Fruit fly (Drosophila melanogaster) whole organism, embryonic: Measurements from ENCODE around the gene endos.

Experiments used
- CG10209 ChIP-seq: fragments of 200-800 bp; sonication (Bioruptor generic); optimal IDR thresholded peaks from 3 replicates; lab custom pipeline; 2017; ENCODE audit warnings: missing biosample characterization, mild to moderate bottlenecking, missing genetic modification characterization, missing genetic modification reagents
- CG12744 ChIP-seq: fragments of 200-800 bp; sonication (Bioruptor generic); optimal IDR thresholded peaks from 2 replicates; lab custom pipeline; 2016; ENCODE audit warnings: missing biosample characterization, missing genetic modification characterization
- CG13424 ChIP-seq: fragments of 200-800 bp; sonication (Bioruptor generic); optimal IDR thresholded peaks from 2 replicates; lab custom pipeline; 2019; ENCODE audit warnings: missing biosample characterization, mild to moderate bottlenecking, missing genetic modification characterization, moderate library complexity
- CG13624 ChIP-seq: fragments of 200-800 bp; sonication (Bioruptor generic); optimal IDR thresholded peaks from 2 replicates; lab custom pipeline; 2016; ENCODE audit warnings: missing biosample characterization, missing genetic modification characterization
- CG14014 ChIP-seq: fragments of 200-800 bp; sonication (Bioruptor generic); IDR thresholded peaks from 2 replicates; pipeline ENCODE4 v1.3.6; 2022; ENCODE audit warnings: missing biosample characterization, missing genetic modification characterization
- CG14050 ChIP-seq: fragments of 200-800 bp; sonication (Bioruptor generic); IDR thresholded peaks from 3 replicates; pipeline ENCODE4 v1.3.6; 2022; ENCODE audit warnings: missing biosample characterization, missing genetic modification characterization
- CG15696 ChIP-seq: fragments of 200-800 bp; sonication (Bioruptor generic); optimal IDR thresholded peaks from 2 replicates; lab custom pipeline; 2019; ENCODE audit warnings: missing biosample characterization, mild to moderate bottlenecking, missing genetic modification characterization, moderate library complexity
- CG1602 ChIP-seq: fragments of 200-800 bp; sonication (Bioruptor generic); optimal IDR thresholded peaks from 3 replicates; lab custom pipeline; 2016; ENCODE audit warnings: missing biosample characterization, missing genetic modification characterization
- CG1603 ChIP-seq: fragments of 200-800 bp; sonication (Bioruptor generic); optimal IDR thresholded peaks from 2 replicates; lab custom pipeline; 2019; ENCODE audit warnings: missing biosample characterization, mild to moderate bottlenecking, missing genetic modification characterization, moderate library complexity
- CG16863 ChIP-seq: fragments of 200-800 bp; sonication (Bioruptor generic); optimal IDR thresholded peaks from 3 replicates; lab custom pipeline; 2016; ENCODE audit warnings: missing biosample characterization, missing genetic modification characterization
- CG17829 ChIP-seq: fragments of 200-800 bp; optimal IDR thresholded peaks from 2 replicates; lab custom pipeline; 2019; ENCODE audit warnings: missing biosample characterization, mild to moderate bottlenecking, missing genetic modification characterization, moderate library complexity
- CG4617 ChIP-seq: fragments of 200-800 bp; sonication (Bioruptor generic); optimal IDR thresholded peaks from 3 replicates; lab custom pipeline; 2016; ENCODE audit warnings: missing biosample characterization, missing genetic modification characterization, borderline replicate concordance
- CG5180 ChIP-seq: fragments of 200-800 bp; sonication (Bioruptor generic); optimal IDR thresholded peaks from 3 replicates; lab custom pipeline; 2017; ENCODE audit warnings: missing biosample characterization, missing genetic modification characterization, mild to moderate bottlenecking, moderate library complexity, missing genetic modification reagents
- CG6175 ChIP-seq: fragments of 200-800 bp; sonication (Bioruptor generic); IDR thresholded peaks from 3 replicates; pipeline ENCODE4 v1.3.6; 2022; ENCODE audit warnings: missing biosample characterization, missing genetic modification characterization
- CG8478 ChIP-seq: fragments of >200 bp; optimal IDR thresholded peaks from 2 replicates; lab custom pipeline; 2018
- CG9609 ChIP-seq: fragments of 200-800 bp; sonication (Bioruptor generic); optimal IDR thresholded peaks from 3 replicates; lab custom pipeline; 2016; ENCODE audit warnings: missing biosample characterization, missing genetic modification characterization
- CkIIα-i1 ChIP-seq: fragments of 200-800 bp; sonication (Bioruptor generic); IDR thresholded peaks from 2 replicates; pipeline ENCODE4 v1.3.6; 2022; ENCODE audit warnings: missing biosample characterization, missing genetic modification characterization
- Dll ChIP-seq: fragments of 200-800 bp; sonication (Bioruptor generic); IDR thresholded peaks from 4 replicates; pipeline ENCODE4 v1.3.6; 2022; ENCODE audit warnings: missing biosample characterization, missing genetic modification characterization; ENCODE audit not compliant: partially characterized antibody
- Dref ChIP-seq: fragments of 200-800 bp; sonication (Bioruptor generic); IDR thresholded peaks from 2 replicates; pipeline ENCODE4 v1.3.6; 2022; ENCODE audit warnings: missing biosample characterization, missing genetic modification characterization
- Fer1 ChIP-seq: fragments of 200-800 bp; sonication (Bioruptor generic); optimal IDR thresholded peaks from 2 replicates; lab custom pipeline; 2017; ENCODE audit warnings: missing biosample characterization, mild to moderate bottlenecking, missing genetic modification characterization
- Kr ChIP-seq: fragments of 200-800 bp; sonication (Bioruptor generic); optimal IDR thresholded peaks from 2 replicates; lab custom pipeline; 2017; ENCODE audit warnings: missing biosample characterization, mild to moderate bottlenecking, missing genetic modification characterization
- Lhr ChIP-seq: fragments of 200-800 bp; sonication (Bioruptor generic); optimal IDR thresholded peaks from 3 replicates; lab custom pipeline; 2017; ENCODE audit warnings: mild to moderate bottlenecking, missing biosample characterization, missing genetic modification reagents, missing genetic modification characterization
- MTF-1 ChIP-seq: fragments of 200-800 bp; sonication (Bioruptor generic); optimal IDR thresholded peaks from 2 replicates; lab custom pipeline; 2018; ENCODE audit warnings: missing biosample characterization, mild to moderate bottlenecking, missing genetic modification characterization, borderline replicate concordance
- Optix ChIP-seq: fragments of 200-800 bp; sonication (Bioruptor generic); IDR thresholded peaks from 3 replicates; pipeline ENCODE4 v1.3.6; 2022; ENCODE audit warnings: missing biosample characterization, missing genetic modification characterization
- Pdp1 ChIP-seq, 2 experiments: fragments of 200-800 bp; sonication (Bioruptor generic); optimal IDR thresholded peaks; 3 replicates each; lab custom pipeline; 2016; ENCODE audit warnings: missing biosample characterization in 2 of 2, missing genetic modification characterization in 2 of 2, mild to moderate bottlenecking in 1 of 2, moderate library complexity in 1 of 2
- Scr ChIP-seq: fragments of 200-800 bp; sonication (Bioruptor generic); IDR thresholded peaks from 2 replicates; pipeline ENCODE4 v1.3.6; 2022; ENCODE audit warnings: missing biosample characterization, missing genetic modification characterization; ENCODE audit not compliant: partially characterized antibody
- Sox102F ChIP-seq: fragments of 200-800 bp; sonication (Bioruptor generic); optimal IDR thresholded peaks from 2 replicates; lab custom pipeline; 2018; ENCODE audit warnings: missing biosample characterization, mild to moderate bottlenecking, missing genetic modification characterization, moderate library complexity
- Spps ChIP-seq: fragments of 200-800 bp; sonication (Bioruptor generic); optimal IDR thresholded peaks from 2 replicates; lab custom pipeline; 2018; ENCODE audit warnings: missing biosample characterization, mild to moderate bottlenecking, missing genetic modification characterization
- Taf1 ChIP-seq: fragments of 200-800 bp; sonication (Bioruptor generic); IDR thresholded peaks from 2 replicates; pipeline ENCODE4 v1.3.6; 2022; ENCODE audit warnings: missing biosample characterization, missing genetic modification characterization
- YL-1 ChIP-seq: fragments of 200-800 bp; sonication (Bioruptor generic); optimal IDR thresholded peaks from 3 replicates; lab custom pipeline; 2017; ENCODE audit warnings: missing biosample characterization, mild to moderate bottlenecking, missing genetic modification characterization
- az2 ChIP-seq: fragments of 200-800 bp; sonication (Bioruptor generic); optimal IDR thresholded peaks from 3 replicates; lab custom pipeline; 2016; ENCODE audit warnings: missing biosample characterization, missing genetic modification characterization
- chm ChIP-seq: fragments of 200-800 bp; sonication (Bioruptor generic); IDR thresholded peaks from 2 replicates; pipeline ENCODE4 v1.3.6; 2022; ENCODE audit warnings: missing biosample characterization, missing genetic modification characterization
- dpn ChIP-seq, 2 experiments: fragments of 200-800 bp; sonication (Bioruptor generic); optimal IDR thresholded peaks; 3 replicates each; lab custom pipeline; 2016; ENCODE audit warnings: missing biosample characterization in 2 of 2, missing genetic modification characterization in 2 of 2
- emc ChIP-seq: fragments of 200-800 bp; sonication (Bioruptor generic); optimal IDR thresholded peaks from 2 replicates; lab custom pipeline; 2016; ENCODE audit warnings: missing biosample characterization, missing genetic modification characterization
- ems ChIP-seq: fragments of 200-800 bp; sonication (Bioruptor generic); optimal IDR thresholded peaks from 3 replicates; lab custom pipeline; 2016; ENCODE audit warnings: missing biosample characterization, missing genetic modification characterization
- exex ChIP-seq: fragments of 200-800 bp; sonication (Bioruptor generic); optimal IDR thresholded peaks from 4 replicates; lab custom pipeline; 2018; ENCODE audit warnings: missing biosample characterization, mild to moderate bottlenecking, missing genetic modification characterization, moderate library complexity
- gsb ChIP-seq: fragments of 200-800 bp; sonication (Bioruptor generic); IDR thresholded peaks from 2 replicates; pipeline ENCODE4 v1.3.6; 2022; ENCODE audit warnings: missing biosample characterization, missing genetic modification characterization
- gt ChIP-seq: fragments of 200-800 bp; sonication (Bioruptor generic); IDR thresholded peaks from 2 replicates; pipeline ENCODE4 v1.3.6; 2022; ENCODE audit warnings: missing biosample characterization, missing genetic modification characterization
- hbn ChIP-seq: fragments of 200-800 bp; sonication (Bioruptor generic); IDR thresholded peaks from 2 replicates; pipeline ENCODE4 v1.3.6; 2022; ENCODE audit warnings: missing biosample characterization, missing genetic modification characterization; ENCODE audit not compliant: partially characterized antibody
- hth ChIP-seq: fragments of >200 bp; optimal IDR thresholded peaks from 2 replicates; lab custom pipeline; 2017; ENCODE audit warnings: inconsistent platforms
- knrl ChIP-seq: fragments of 200-800 bp; sonication (Bioruptor generic); IDR thresholded peaks from 3 replicates; pipeline ENCODE4 v1.3.6; 2022; ENCODE audit warnings: missing biosample characterization, missing genetic modification characterization; ENCODE audit not compliant: partially characterized antibody
- mam ChIP-seq: fragments of 200-800 bp; sonication (Bioruptor generic); optimal IDR thresholded peaks from 3 replicates; lab custom pipeline; 2016; ENCODE audit warnings: missing biosample characterization, missing genetic modification characterization
- nerfin-2 ChIP-seq: fragments of 200-800 bp; sonication (Bioruptor generic); IDR thresholded peaks from 2 replicates; pipeline ENCODE4 v1.3.6; 2022; ENCODE audit warnings: missing biosample characterization, missing genetic modification characterization; ENCODE audit not compliant: partially characterized antibody
- p53 ChIP-seq: fragments of 200-800 bp; sonication (Bioruptor generic); optimal IDR thresholded peaks from 2 replicates; lab custom pipeline; 2016; ENCODE audit warnings: missing biosample characterization, missing genetic modification characterization
- schlank ChIP-seq: fragments of 200-800 bp; sonication (Bioruptor generic); optimal IDR thresholded peaks from 2 replicates; lab custom pipeline; 2018; ENCODE audit warnings: missing biosample characterization, mild to moderate bottlenecking, missing genetic modification characterization
- ssp ChIP-seq: fragments of 200-800 bp; sonication (Bioruptor generic); IDR thresholded peaks from 2 replicates; pipeline ENCODE4 v1.3.6; 2022; ENCODE audit warnings: missing biosample characterization, missing genetic modification characterization
- tio ChIP-seq: fragments of 200-800 bp; sonication (Bioruptor generic); optimal IDR thresholded peaks from 2 replicates; lab custom pipeline; 2017; ENCODE audit warnings: missing biosample characterization, missing genetic modification characterization, inconsistent platforms
- tna ChIP-seq: fragments of 200-800 bp; sonication (Bioruptor generic); IDR thresholded peaks from 2 replicates; pipeline ENCODE4 v1.3.6; 2022; ENCODE audit warnings: missing biosample characterization, missing genetic modification characterization; ENCODE audit not compliant: partially characterized antibody
- usp ChIP-seq: fragments of >200 bp; optimal IDR thresholded peaks from 2 replicates; lab custom pipeline; 2017; ENCODE audit warnings: missing biosample characterization, missing genetic modification characterization
- vnd ChIP-seq: fragments of 200-800 bp; sonication (Bioruptor generic); IDR thresholded peaks from 3 replicates; pipeline ENCODE4 v1.3.6; 2022; ENCODE audit warnings: missing biosample characterization, missing genetic modification characterization; ENCODE audit not compliant: partially characterized antibody
- yki ChIP-seq: fragments of >200 bp; optimal IDR thresholded peaks from 3 replicates; lab custom pipeline; 2018
- zen ChIP-seq: fragments of 200-800 bp; sonication (Bioruptor generic); optimal IDR thresholded peaks from 3 replicates; lab custom pipeline; 2018; ENCODE audit warnings: missing biosample characterization, mild to moderate bottlenecking, missing genetic modification characterization, moderate library complexity

endos gene

DNA sequence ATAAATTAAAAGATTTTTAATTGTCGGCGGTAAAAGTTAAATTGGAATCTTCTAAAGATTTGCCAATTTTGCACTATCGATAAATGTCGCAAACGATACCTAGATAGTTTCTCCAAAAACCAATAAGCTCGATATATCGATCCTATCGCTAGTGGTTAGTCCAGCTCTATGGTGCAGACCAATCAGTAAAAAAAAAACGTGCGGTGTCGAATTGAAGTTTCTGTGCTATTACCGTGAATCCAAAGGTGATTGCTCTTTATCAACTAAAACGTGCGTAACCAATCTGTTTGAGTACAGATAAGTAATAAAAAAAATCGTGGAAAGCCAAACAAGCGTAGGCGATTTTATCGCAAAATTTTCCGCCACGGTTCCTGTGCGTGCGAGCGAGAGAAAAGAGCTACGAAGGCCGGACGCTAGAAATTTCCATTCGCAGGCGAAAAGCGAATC is 5.4 kb upstream of the endos start, which contains the start of gene Hsp110 (continued):
- TF ChIP-seq ems (GFP tag; lab: Kevin White, UChicago), result no peak
- TF ChIP-seq chm (GFP tag; lab: Robert Waterston, UW), result no peak
- TF ChIP-seq CG5180, result no peak
- TF ChIP-seq knrl (GFP tag; lab: Robert Waterston, UW), result peak; percentile 99
- TF ChIP-seq nerfin-2 (GFP tag; lab: Robert Waterston, UW), result peak; percentile 98
- no peak for TF ChIP-seq CG1602 (GFP tag; lab: Kevin White, UChicago)
- TF ChIP-seq CG14014, result no peak
- TF ChIP-seq az2, result no peak
- TF ChIP-seq hth (lab: Kevin White, UChicago), result no peak
- no peak for TF ChIP-seq mam (GFP tag; lab: Kevin White, UChicago)
- TF ChIP-seq MTF-1 (GFP tag; lab: Kevin White, UChicago), result no peak
- TF ChIP-seq Taf1 (GFP tag; lab: Robert Waterston, UW), result no peak
- no peak for TF ChIP-seq CG16863 (GFP tag; lab: Kevin White, UChicago)
- TF ChIP-seq tna (GFP tag; lab: Robert Waterston, UW), result peak; percentile 99
- no peak for TF ChIP-seq schlank
- TF ChIP-seq tio (GFP tag; lab: Kevin White, UChicago), result no peak
- TF ChIP-seq Pdp1 (GFP tag; optimal IDR thresholded peaks at IDR 0.05; lab: Kevin White, UChicago), result peak in 1 of 2 experiments; percentile 42
- no peak for TF ChIP-seq p53 (GFP tag; lab: Kevin White, UChicago)
- TF ChIP-seq Sox102F (GFP tag; lab: Kevin White, UChicago), result no peak
- TF ChIP-seq CG17829 (tag; lab: Kevin White, UChicago), result peak; percentile 52
- no peak for TF ChIP-seq Spps (tag; lab: Kevin White, UChicago)
- TF ChIP-seq CG1603 (tag; lab: Kevin White, UChicago), result peak; percentile 67
- no peak for TF ChIP-seq Lhr (GFP tag; lab: Kevin White, UChicago)
- no peak for TF ChIP-seq ssp
- peak; percentile 69 for TF ChIP-seq exex
- TF ChIP-seq gsb, result no peak
- peak; percentile 99 for TF ChIP-seq vnd
- TF ChIP-seq CG6175 (GFP tag; lab: Robert Waterston, UW), result no peak
- TF ChIP-seq Dll, result peak; percentile 97
- no peak for TF ChIP-seq dpn (GFP tag; optimal IDR thresholded peaks at IDR 0.05; lab: Kevin White, UChicago)
- peak; percentile 99 for TF ChIP-seq Scr (GFP tag; lab: Robert Waterston, UW)
- no peak for TF ChIP-seq CkIIα-i1 (GFP tag; lab: Robert Waterston, UW)
- no peak for TF ChIP-seq Optix (GFP tag; lab: Robert Waterston, UW)
- TF ChIP-seq Dref (GFP tag; lab: Robert Waterston, UW), result peak; percentile 98
- no peak for TF ChIP-seq CG8478 (lab: Kevin White, UChicago)
- TF ChIP-seq Fer1 (GFP tag; lab: Kevin White, UChicago), result peak; percentile 55
- peak; percentile 58 for TF ChIP-seq YL-1
- no peak for TF ChIP-seq CG9609 (GFP tag; lab: Kevin White, UChicago)
- no peak for TF ChIP-seq emc
- no peak for TF ChIP-seq usp
- TF ChIP-seq CG10209 (GFP tag; lab: Kevin White, UChicago), result no peak
- TF ChIP-seq CG13424 (tag; lab: Kevin White, UChicago), result peak; percentile 3
- no peak for TF ChIP-seq CG14050
- TF ChIP-seq yki (lab: Kevin White, UChicago), result no peak
- TF ChIP-seq gt (GFP tag; lab: Robert Waterston, UW), result no peak
- TF ChIP-seq CG13624 (GFP tag; lab: Kevin White, UChicago), result peak; percentile 26
- peak; percentile 98 for TF ChIP-seq hbn (GFP tag; lab: Robert Waterston, UW)
- TF ChIP-seq CG15696 (tag; lab: Kevin White, UChicago), result no peak
- no peak for TF ChIP-seq Kr (GFP tag; lab: Kevin White, UChicago)
- peak; percentile 29 for TF ChIP-seq zen (tag; lab: Kevin White, UChicago)
- TF ChIP-seq CG12744, result no peak
- TF ChIP-seq CG4617, result peak; percentile 71
